Worm (Caenorhabditis elegans) whole organism, L1 larva: ENCODE data around the gene C46F4.3.
A peak's percentile ranks its signal among the peaks of the same experiment; 100 is the strongest.

Source experiments
- C04F5.9 ChIP-seq: sonication (generic microtip); optimal IDR thresholded peaks from 2 replicates; lab custom pipeline; 2016; ENCODE audit warnings: missing genetic modification characterization, missing compliant biosample characterization
- alr-1 ChIP-seq: fragments of 200-800 bp; sonication (Bioruptor generic); optimal IDR thresholded peaks from 2 replicates; lab custom pipeline; 2018; ENCODE audit warnings: borderline replicate concordance, mild to moderate bottlenecking, missing genetic modification characterization, missing compliant biosample characterization
- aly-2 ChIP-seq: fragments of 150-350 bp; optimal IDR thresholded peaks from 2 replicates; lab custom pipeline; 2014; ENCODE audit warnings: missing biosample characterization, missing genetic modification characterization
- ama-1 ChIP-seq: fragments of 150-350 bp; optimal IDR thresholded peaks from 2 replicates; lab custom pipeline; 2014
- ceh-88 ChIP-seq: fragments of 200-800 bp; sonication (Bioruptor generic); IDR thresholded peaks from 2 replicates; pipeline ENCODE4 v1.3.6; 2022; ENCODE audit warnings: missing genetic modification characterization, missing compliant biosample characterization
- ceh-90 ChIP-seq: sonication (generic microtip); optimal IDR thresholded peaks from 2 replicates; lab custom pipeline; 2016; ENCODE audit warnings: missing genetic modification characterization, missing compliant biosample characterization
- dpl-1 ChIP-seq, 3 experiments: fragments of 150-350 bp in 2 of 3; sonication (generic microtip) in 1 of 3; optimal IDR thresholded peaks; 2 replicates each; lab custom pipeline; 2014 to 2017; ENCODE audit warnings: missing biosample characterization in 3 of 3, missing genetic modification characterization in 3 of 3, missing genetic modification reagents in 3 of 3
- dsc-1 ChIP-seq: sonication (generic microtip); optimal IDR thresholded peaks from 2 replicates; lab custom pipeline; 2016; ENCODE audit warnings: mild to moderate bottlenecking, missing genetic modification characterization, missing compliant biosample characterization
- efl-1 ChIP-seq, 4 experiments: fragments of 150-350 bp; optimal IDR thresholded peaks in 3 of 4; peaks in 1 of 4; 1 replicate in 1 of 4; 2 replicates in 3 of 4; lab custom pipeline; 2014; ENCODE audit warnings: missing biosample characterization in 2 of 4, missing genetic modification characterization in 2 of 4, missing genetic modification reagents in 2 of 4
- egl-27 ChIP-seq, 2 experiments: fragments of 150-350 bp in 1 of 2; sonication (generic microtip); optimal IDR thresholded peaks; 3 replicates each; lab custom pipeline; 2017 to 2018; ENCODE audit warnings: missing biosample characterization in 2 of 2, missing genetic modification characterization in 2 of 2, missing genetic modification reagents in 2 of 2
- elt-2 ChIP-seq: sonication (generic microtip); optimal IDR thresholded peaks from 2 replicates; lab custom pipeline; 2016; ENCODE audit warnings: missing genetic modification characterization, mild to moderate bottlenecking, inconsistent platforms, missing compliant biosample characterization, missing genetic modification reagents
- elt-3 ChIP-seq, 6 experiments: fragments of 150-350 bp in 1 of 6; sonication (generic microtip); optimal IDR thresholded peaks; 2 replicates each; lab custom pipeline; 2017 to 2018; ENCODE audit warnings: missing biosample characterization in 6 of 6, missing genetic modification characterization in 6 of 6, inconsistent platforms in 1 of 6
- fkh-4 ChIP-seq: sonication (generic microtip); optimal IDR thresholded peaks from 2 replicates; lab custom pipeline; 2016; ENCODE audit warnings: missing compliant biosample characterization, missing genetic modification characterization, borderline replicate concordance
- fos-1 ChIP-seq: fragments of 150-350 bp; optimal IDR thresholded peaks from 2 replicates; lab custom pipeline; 2014; ENCODE audit warnings: missing biosample characterization, missing genetic modification characterization
- hlh-4 ChIP-seq: sonication (generic microtip); optimal IDR thresholded peaks from 2 replicates; lab custom pipeline; 2016; ENCODE audit warnings: mild to moderate bottlenecking, missing genetic modification characterization, missing compliant biosample characterization
- jun-1 ChIP-seq: fragments of 150-350 bp; optimal IDR thresholded peaks from 2 replicates; lab custom pipeline; 2014; ENCODE audit warnings: missing biosample characterization, missing genetic modification reagents, missing genetic modification characterization
- lin-14 ChIP-seq: fragments of 200-800 bp; sonication (Bioruptor generic); optimal IDR thresholded peaks from 2 replicates; lab custom pipeline; 2018; ENCODE audit warnings: mild to moderate bottlenecking, missing genetic modification characterization, moderate library complexity, missing compliant biosample characterization
- lsy-2 ChIP-seq, 2 experiments: fragments of 150-350 bp; optimal IDR thresholded peaks; 2 replicates each; lab custom pipeline; 2014; ENCODE audit warnings: missing biosample characterization in 2 of 2, missing genetic modification characterization in 2 of 2
- mef-2 ChIP-seq: fragments of 150-350 bp; optimal IDR thresholded peaks from 2 replicates; lab custom pipeline; 2014; ENCODE audit warnings: missing biosample characterization, missing genetic modification characterization
- nhr-19 ChIP-seq: fragments of 200-800 bp; sonication (Bioruptor generic); conservative IDR thresholded peaks from 2 replicates; pipeline ENCODE4 v1.3.6; 2022; ENCODE audit warnings: missing genetic modification characterization, missing compliant biosample characterization
- nhr-20 ChIP-seq: sonication (generic microtip); optimal IDR thresholded peaks from 2 replicates; lab custom pipeline; 2016; ENCODE audit warnings: mild to moderate bottlenecking, missing genetic modification characterization, missing compliant biosample characterization
- nhr-237 ChIP-seq: fragments of 150-350 bp; optimal IDR thresholded peaks from 2 replicates; lab custom pipeline; 2014; ENCODE audit warnings: missing biosample characterization, missing genetic modification characterization
- nhr-47 ChIP-seq: sonication (generic microtip); optimal IDR thresholded peaks from 2 replicates; lab custom pipeline; 2016; ENCODE audit warnings: mild to moderate bottlenecking, missing genetic modification characterization, moderate library complexity, missing compliant biosample characterization
- nhr-71 ChIP-seq: sonication (generic microtip); optimal IDR thresholded peaks from 2 replicates; lab custom pipeline; 2016; ENCODE audit warnings: mild to moderate bottlenecking, missing genetic modification characterization, moderate library complexity, missing compliant biosample characterization
- pag-3 ChIP-seq: sonication (generic microtip); optimal IDR thresholded peaks from 2 replicates; lab custom pipeline; 2017; ENCODE audit warnings: missing genetic modification characterization, mild to moderate bottlenecking, missing compliant biosample characterization, antibody characterized with exemption, borderline replicate concordance; ENCODE audit not compliant: insufficient read depth
- pax-3 ChIP-seq: fragments of 200-800 bp; sonication (Bioruptor generic); optimal IDR thresholded peaks from 2 replicates; lab custom pipeline; 2018; ENCODE audit warnings: mild to moderate bottlenecking, missing genetic modification characterization, moderate library complexity, missing compliant biosample characterization
- pqm-1 ChIP-seq: sonication (generic microtip); optimal IDR thresholded peaks from 3 replicates; lab custom pipeline; 2017; ENCODE audit warnings: missing biosample characterization, missing genetic modification characterization
- snu-23 ChIP-seq: sonication (generic microtip); optimal IDR thresholded peaks from 2 replicates; lab custom pipeline; 2016; ENCODE audit warnings: missing genetic modification characterization, missing compliant biosample characterization
- sox-4 ChIP-seq: sonication (generic microtip); optimal IDR thresholded peaks from 2 replicates; lab custom pipeline; 2016; ENCODE audit warnings: missing genetic modification characterization, missing compliant biosample characterization
- tbx-2 ChIP-seq: sonication (generic microtip); optimal IDR thresholded peaks from 2 replicates; lab custom pipeline; 2016; ENCODE audit warnings: missing genetic modification characterization, missing compliant biosample characterization
- unc-30 ChIP-seq: sonication (generic microtip); optimal IDR thresholded peaks from 2 replicates; lab custom pipeline; 2017; ENCODE audit warnings: missing biosample characterization, missing genetic modification characterization
- unc-62 ChIP-seq: fragments of 150-350 bp; optimal IDR thresholded peaks from 2 replicates; lab custom pipeline; 2014; ENCODE audit warnings: missing biosample characterization, missing genetic modification reagents, missing genetic modification characterization
- unc-86 ChIP-seq: sonication (generic microtip); optimal IDR thresholded peaks from 2 replicates; lab custom pipeline; 2016; ENCODE audit warnings: missing genetic modification characterization, missing compliant biosample characterization
- vab-15 ChIP-seq: sonication (generic microtip); optimal IDR thresholded peaks from 2 replicates; lab custom pipeline; 2017; ENCODE audit warnings: missing genotype, mild to moderate bottlenecking, missing genetic modification characterization, missing compliant biosample characterization
- ztf-4 ChIP-seq: fragments of 150-350 bp; optimal IDR thresholded peaks from 2 replicates; lab custom pipeline; 2014; ENCODE audit warnings: missing biosample characterization, missing genetic modification characterization

Gene C46F4.3

ce11 chrX:5953174-5953573 is 17.6 kb downstream of the C46F4.3 start, which contains the start of the genes R07E4.5 and R07E4.3 (continued):
- TF ChIP-seq pqm-1 (no peak), jun-1 (tag; lab: Kevin White, UChicago) (peak; percentile 36), nhr-237 (no peak), nhr-47 (tag; lab: Kevin White, UChicago) (peak; percentile 71), unc-86 (tag; lab: Kevin White, UChicago) (peak; percentile 45), pag-3 (tag; lab: Kevin White, UChicago) (no peak), unc-62 (GFP tag; lab: Kevin White, UChicago) (no peak), mef-2 (tag; lab: Kevin White, UChicago) (no peak), dsc-1 (tag; lab: Kevin White, UChicago) (peak; percentile 48), elt-2 (tag; lab: Kevin White, UChicago) (no peak), sox-4 (tag; lab: Kevin White, UChicago) (no peak), dpl-1 (GFP tag; optimal IDR thresholded peaks at IDR 0.05; lab: Kevin White, UChicago) (peak; percentile 57 to 74 (median 71)), ceh-88 (GFP tag; lab: Robert Waterston, UW) (0 out of 2 replicates have a peak, but pooled peaks have one; percentile 31), aly-2 (tag; lab: Kevin White, UChicago) (no peak), nhr-71 (peak; percentile 81), fos-1 (tag; lab: Kevin White, UChicago) (no peak), C04F5.9 (tag; lab: Kevin White, UChicago) (no peak), unc-30 (no peak), fkh-4 (tag; lab: Kevin White, UChicago) (no peak), elt-3 (tag; optimal IDR thresholded peaks at IDR 0.05; lab: Kevin White, UChicago) (peak in 2 of 6 experiments; percentile 12 to 76), nhr-19 (GFP tag; lab: Robert Waterston, UW) (peak; percentile 65), tbx-2 (tag; lab: Kevin White, UChicago) (peak; percentile 64), ztf-4 (tag; lab: Kevin White, UChicago) (peak; percentile 0), nhr-20 (tag; lab: Kevin White, UChicago) (peak; percentile 81), ceh-90 (no peak), pax-3 (tag; lab: Kevin White, UChicago) (no peak), lsy-2 (tag; optimal IDR thresholded peaks at IDR 0.05; lab: Kevin White, UChicago) (peak; percentile 60 to 87), ama-1 (lab: Kevin White, UChicago) (no peak), egl-27 (tag; optimal IDR thresholded peaks at IDR 0.05; lab: Kevin White, UChicago) (no peak), hlh-4 (tag; lab: Kevin White, UChicago) (no peak), snu-23 (peak; percentile 86)

ce11 chrX:5956130-5956529 is 20.6 kb downstream of the C46F4.3 start:
- TF ChIP-seq alr-1 (tag; lab: Kevin White, UChicago), result no peak

ce11 chrX:5958815-5959214 is 23.2 kb downstream of the C46F4.3 start, which contains the start of gene R07E4.1:
Gene R07E4.1, plus strand, starts transcription at chrX:5959115.
- TF ChIP-seq lin-14 (peak; percentile 4), vab-15 (tag; lab: Kevin White, UChicago) (no peak)

- TF ChIP-seq ama-1 (lab: Kevin White, UChicago) (no peak), efl-1 (optimal IDR thresholded peaks at IDR 0.05; lab: Kevin White, UChicago) (no peak), efl-1 (GFP tag; optimal IDR thresholded peaks at IDR 0.05 in 1 of 2; lab: Kevin White, UChicago) (peak in 1 of 2 experiments; percentile 89)
- TF ChIP-seq, all 84 proteins: peak for 1
Observed at ce11 chrX:5960872-5961271, 25.3 kb downstream of the C46F4.3 start.
